Worm (Caenorhabditis elegans) whole organism, early embryonic: ENCODE results near the gene R08C7.11.

ENCODE experiments used
- B0310.2 ChIP-seq: sonication (generic microtip); optimal IDR thresholded peaks from 2 replicates; lab custom pipeline; 2016; ENCODE audit warnings: mild to moderate bottlenecking, missing genetic modification characterization, missing compliant biosample characterization
- F13C5.2 ChIP-seq: sonication (generic microtip); optimal IDR thresholded peaks from 2 replicates; lab custom pipeline; 2017; ENCODE audit warnings: mild to moderate bottlenecking, missing genetic modification characterization, inconsistent platforms, missing compliant biosample characterization
- aly-1 ChIP-seq: sonication (generic microtip); optimal IDR thresholded peaks from 2 replicates; lab custom pipeline; 2016; ENCODE audit warnings: missing genetic modification characterization, missing compliant biosample characterization
- ama-1 ChIP-seq: fragments of 150-350 bp; optimal IDR thresholded peaks from 2 replicates; lab custom pipeline; 2014
- ceh-13 ChIP-seq: fragments of 200-800 bp; sonication (Bioruptor generic); optimal IDR thresholded peaks from 2 replicates; lab custom pipeline; 2018; ENCODE audit warnings: mild to moderate bottlenecking, missing genetic modification characterization, missing compliant biosample characterization
- ceh-36 ChIP-seq: sonication (generic microtip); optimal IDR thresholded peaks from 2 replicates; lab custom pipeline; 2016; ENCODE audit warnings: missing genetic modification characterization, inconsistent platforms, missing compliant biosample characterization
- ets-7 ChIP-seq: sonication (generic microtip); optimal IDR thresholded peaks from 2 replicates; lab custom pipeline; 2016; ENCODE audit warnings: missing genotype, missing genetic modification characterization, missing compliant biosample characterization
- flt-1 ChIP-seq: fragments of 200-800 bp; sonication (Bioruptor generic); IDR thresholded peaks from 2 replicates; pipeline ENCODE4 v1.3.6; 2022; ENCODE audit warnings: missing genetic modification characterization, missing compliant biosample characterization
- hmbx-1 ChIP-seq: sonication (generic microtip); optimal IDR thresholded peaks from 2 replicates; lab custom pipeline; 2016; ENCODE audit warnings: mild to moderate bottlenecking, missing genetic modification characterization, missing compliant biosample characterization
- hmg-4 ChIP-seq: fragments of 200-800 bp; sonication (Bioruptor generic); optimal IDR thresholded peaks from 2 replicates; lab custom pipeline; 2018; ENCODE audit warnings: mild to moderate bottlenecking, missing genetic modification characterization, missing compliant biosample characterization
- hnd-1 ChIP-seq: sonication (generic microtip); optimal IDR thresholded peaks from 2 replicates; lab custom pipeline; 2016; ENCODE audit warnings: missing genetic modification characterization, missing compliant biosample characterization
- pes-1 ChIP-seq: fragments of 200-800 bp; sonication (Bioruptor generic); IDR thresholded peaks from 2 replicates; pipeline ENCODE4 v1.3.6; 2022; ENCODE audit warnings: missing genetic modification reagents, missing genetic modification characterization, missing compliant biosample characterization
- scrt-1 ChIP-seq: fragments of 200-800 bp; sonication (Bioruptor generic); IDR thresholded peaks from 2 replicates; pipeline ENCODE4 v1.3.6; 2022; ENCODE audit warnings: missing genetic modification characterization, missing compliant biosample characterization
- sea-1 ChIP-seq: fragments of 200-800 bp; sonication (Bioruptor generic); conservative IDR thresholded peaks from 2 replicates; pipeline ENCODE4 v1.3.6; 2022; ENCODE audit warnings: missing genetic modification characterization, missing compliant biosample characterization
- tbx-11 ChIP-seq: fragments of 200-800 bp; sonication (Bioruptor generic); IDR thresholded peaks from 2 replicates; pipeline ENCODE4 v1.3.6; 2022; ENCODE audit warnings: missing genetic modification characterization, missing compliant biosample characterization
- tbx-37 ChIP-seq: fragments of 200-800 bp; sonication (Bioruptor generic); conservative IDR thresholded peaks from 2 replicates; pipeline ENCODE4 v1.3.6; 2022; ENCODE audit warnings: missing genetic modification reagents, missing genetic modification characterization, missing compliant biosample characterization
- tra-4 ChIP-seq: sonication (generic microtip); optimal IDR thresholded peaks from 2 replicates; lab custom pipeline; 2017; ENCODE audit warnings: missing genetic modification characterization, missing compliant biosample characterization

Gene R08C7.11

ce11 chrIV:4451576-4451975, 3.2 kb downstream of the R08C7.11 start, which contains the start of gene R08C7.1:
R08C7.1 (plus strand) TSS chrIV:4451876.
- TF ChIP-seq tbx-11 (GFP tag; lab: Robert Waterston, UW): no peak
- no peak for TF ChIP-seq flt-1
- TF ChIP-seq ets-7 (tag; lab: Kevin White, UChicago): no peak
- TF ChIP-seq F13C5.2 (tag; lab: Kevin White, UChicago): no peak
- no peak for TF ChIP-seq aly-1
- no peak for TF ChIP-seq tbx-37 (GFP tag; lab: Robert Waterston, UW)
- TF ChIP-seq hmg-4 (GFP tag; lab: Kevin White, UChicago): no peak
- no peak for TF ChIP-seq B0310.2 (tag; lab: Kevin White, UChicago)
- TF ChIP-seq ama-1 (lab: Kevin White, UChicago): no peak
- no peak for TF ChIP-seq tra-4 (tag; lab: Kevin White, UChicago)
- no peak for TF ChIP-seq hmbx-1 (tag; lab: Kevin White, UChicago)
- TF ChIP-seq ceh-36 (tag; lab: Kevin White, UChicago): no peak
- no peak for TF ChIP-seq pes-1 (GFP tag; lab: Robert Waterston, UW)

ce11 chrIV:4449843-4450242, 4.9 kb downstream of the R08C7.11 start:
- TF ChIP-seq ceh-13 (GFP tag; lab: Kevin White, UChicago): no peak
- no peak for TF ChIP-seq hmg-4 (GFP tag; lab: Kevin White, UChicago)
- TF ChIP-seq pes-1 (GFP tag; lab: Robert Waterston, UW): no peak
- TF ChIP-seq ama-1 (lab: Kevin White, UChicago): no peak
- TF ChIP-seq tbx-11 (GFP tag; lab: Robert Waterston, UW): no peak
- TF ChIP-seq tbx-37 (GFP tag; lab: Robert Waterston, UW): no peak
- TF ChIP-seq ets-7 (tag; lab: Kevin White, UChicago): no peak
- TF ChIP-seq F13C5.2 (tag; lab: Kevin White, UChicago): no peak
- no peak for TF ChIP-seq tra-4 (tag; lab: Kevin White, UChicago)
- TF ChIP-seq ceh-36 (tag; lab: Kevin White, UChicago): no peak
- TF ChIP-seq aly-1: no peak
- no peak for TF ChIP-seq hnd-1
- no peak for TF ChIP-seq sea-1 (GFP tag; lab: Robert Waterston, UW)
- TF ChIP-seq B0310.2 (tag; lab: Kevin White, UChicago): no peak
- TF ChIP-seq flt-1: no peak
- no peak for TF ChIP-seq scrt-1 (GFP tag; lab: Robert Waterston, UW)
- no peak for TF ChIP-seq hmbx-1 (tag; lab: Kevin White, UChicago)

ce11 chrIV:4449439-4449838, 5.3 kb downstream of the R08C7.11 start, which contains the start of gene R08C7.12:
R08C7.12 (plus strand) TSS chrIV:4449739.
- TF ChIP-seq aly-1 (no peak), hnd-1 (no peak), hmbx-1 (tag; lab: Kevin White, UChicago) (no peak), B0310.2 (tag; lab: Kevin White, UChicago) (no peak), tra-4 (tag; lab: Kevin White, UChicago) (no peak), ama-1 (lab: Kevin White, UChicago) (no peak), ceh-36 (tag; lab: Kevin White, UChicago) (no peak), sea-1 (GFP tag; lab: Robert Waterston, UW) (no peak), scrt-1 (GFP tag; lab: Robert Waterston, UW) (no peak), tbx-37 (GFP tag; lab: Robert Waterston, UW) (no peak), tbx-11 (GFP tag; lab: Robert Waterston, UW) (no peak), ets-7 (tag; lab: Kevin White, UChicago) (no peak), flt-1 (no peak), F13C5.2 (tag; lab: Kevin White, UChicago) (no peak), hmg-4 (GFP tag; lab: Kevin White, UChicago) (no peak)

ce11 chrIV:4448343-4448742, 6.4 kb downstream of the R08C7.11 start:
- TF ChIP-seq ama-1 (lab: Kevin White, UChicago) (no peak), ets-7 (tag; lab: Kevin White, UChicago) (no peak), pes-1 (GFP tag; lab: Robert Waterston, UW) (no peak), F13C5.2 (tag; lab: Kevin White, UChicago) (no peak), B0310.2 (tag; lab: Kevin White, UChicago) (no peak), aly-1 (no peak)

ce11 chrIV:4447367-4447766, 7.4 kb downstream of the R08C7.11 start:
- TF ChIP-seq pes-1 (GFP tag; lab: Robert Waterston, UW): 0 out of 2 replicates have a peak, but pooled peaks have one; percentile 39
- no peak for TF ChIP-seq aly-1
- TF ChIP-seq sea-1 (GFP tag; lab: Robert Waterston, UW): 0 out of 2 replicates have a peak, but pooled peaks have one; percentile 2
- no peak for TF ChIP-seq hmbx-1 (tag; lab: Kevin White, UChicago)

ce11 chrIV:4447284-4447366, 7.6 kb downstream of the R08C7.11 start, which contains the start of gene chat-1:
chat-1 (plus strand) TSS chrIV:4447331.
- no peak for TF ChIP-seq B0310.2 (tag; lab: Kevin White, UChicago)
- 0 out of 2 replicates have a peak, but pooled peaks have one; percentile 16 for TF ChIP-seq sea-1 (GFP tag; lab: Robert Waterston, UW)
- peak; percentile 11 for TF ChIP-seq ama-1 (lab: Kevin White, UChicago)

ce11 chrIV:4446884-4447283, 7.9 kb downstream of the R08C7.11 start:
- TF ChIP-seq ama-1 (lab: Kevin White, UChicago): peak; percentile 81
- no peak for TF ChIP-seq tbx-37 (GFP tag; lab: Robert Waterston, UW)
- TF ChIP-seq sea-1 (GFP tag; lab: Robert Waterston, UW): no peak
- TF ChIP-seq hmg-4 (GFP tag; lab: Kevin White, UChicago): no peak
- TF ChIP-seq aly-1: no peak
- no peak for TF ChIP-seq hnd-1
- no peak for TF ChIP-seq tbx-11 (GFP tag; lab: Robert Waterston, UW)

- TF ChIP-seq sea-1 (GFP tag; lab: Robert Waterston, UW) (0 out of 2 replicates have a peak, but pooled peaks have one; percentile 20), ceh-13 (GFP tag; lab: Kevin White, UChicago) (no peak), tbx-37 (GFP tag; lab: Robert Waterston, UW) (peak; percentile 43; the same call in 1 of the 2 replicates), F13C5.2 (tag; lab: Kevin White, UChicago) (peak; percentile 48), scrt-1 (GFP tag; lab: Robert Waterston, UW) (no peak), pes-1 (GFP tag; lab: Robert Waterston, UW) (peak; percentile 60; the same call in 1 of the 2 replicates), flt-1 (peak; percentile 60)
These were observed 8.9 kb downstream of the R08C7.11 start, which contains the start of the genes wapl-1 and htz-1 for ce11 chrIV:4445711-4446290. wapl-1 (minus strand) TSS chrIV:4445740. htz-1 (plus strand) TSS chrIV:4446216.
